Worm (Caenorhabditis elegans) whole organism, L4/young adult: ENCODE measurements around the gene F54F7.14.

Experiments used
- W03F9.2 ChIP-seq: fragments of 150-350 bp; optimal IDR thresholded peaks from 2 replicates; lab custom pipeline; 2014; ENCODE audit warnings: missing biosample characterization, missing genetic modification characterization
- dao-5 ChIP-seq: sonication (generic microtip); optimal IDR thresholded peaks from 2 replicates; lab custom pipeline; 2016; ENCODE audit warnings: missing genotype, missing genetic modification characterization, moderate library complexity, missing compliant biosample characterization
- him-1 ChIP-seq: sonication (generic microtip); optimal IDR thresholded peaks from 2 replicates; lab custom pipeline; 2016; ENCODE audit warnings: missing genotype, missing genetic modification reagents, missing genetic modification characterization, missing compliant biosample characterization

F54F7.14 gene

DNA sequence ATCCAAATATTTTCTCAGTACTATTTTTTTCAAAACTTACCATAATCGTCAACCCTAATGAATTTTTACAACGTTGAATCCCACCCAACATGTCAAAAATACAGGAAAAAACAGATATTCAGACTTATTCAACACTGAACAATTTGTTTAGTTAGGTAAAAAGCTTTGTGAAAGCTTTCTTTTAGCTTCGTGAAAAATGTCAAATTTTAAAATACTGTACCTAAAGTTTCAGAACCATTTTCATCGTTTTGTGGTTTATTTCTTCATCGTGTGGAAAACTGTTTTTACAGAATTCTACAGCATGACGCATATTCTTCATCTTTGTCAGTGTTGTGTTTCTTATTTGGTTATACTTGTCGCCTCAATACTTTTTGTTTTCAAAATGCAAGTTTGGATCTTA, at the start of gene F54F7.14:
TSS of gene F54F7.14 (plus strand) at position 301 of the 400 bp plus-strand sequence.
- TF ChIP-seq him-1 (no peak), dao-5 (tag; lab: Kevin White, UChicago) (no peak), W03F9.2 (tag; lab: Kevin White, UChicago) (no peak)

DNA sequence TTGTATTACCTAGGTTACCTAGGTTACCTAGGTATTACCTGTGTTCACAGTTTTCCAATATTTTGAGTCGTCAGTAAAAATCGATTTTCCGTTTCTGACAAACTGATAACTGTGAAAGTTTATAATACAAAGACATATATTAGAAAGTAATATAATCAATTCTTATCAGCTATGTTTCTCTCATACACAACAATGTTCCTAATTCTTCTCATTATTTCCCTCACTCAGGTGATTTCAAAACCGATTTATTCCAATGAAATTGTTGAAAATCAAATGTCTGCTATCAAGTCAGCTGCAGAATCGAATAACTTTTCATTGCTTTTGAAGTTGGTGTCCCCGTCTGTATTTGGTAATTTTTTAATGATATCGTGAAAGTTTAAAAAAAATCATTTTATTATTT, 46.6 kb upstream of the F54F7.14 start, which contains the start of gene C34E11.4:
TSS of gene C34E11.4 (plus strand) at position 154 of the 400 bp plus-strand sequence.
- TF ChIP-seq dao-5 (tag; lab: Kevin White, UChicago) = no peak
- TF ChIP-seq him-1 = no peak
- TF ChIP-seq W03F9.2 (tag; lab: Kevin White, UChicago) = no peak

DNA sequence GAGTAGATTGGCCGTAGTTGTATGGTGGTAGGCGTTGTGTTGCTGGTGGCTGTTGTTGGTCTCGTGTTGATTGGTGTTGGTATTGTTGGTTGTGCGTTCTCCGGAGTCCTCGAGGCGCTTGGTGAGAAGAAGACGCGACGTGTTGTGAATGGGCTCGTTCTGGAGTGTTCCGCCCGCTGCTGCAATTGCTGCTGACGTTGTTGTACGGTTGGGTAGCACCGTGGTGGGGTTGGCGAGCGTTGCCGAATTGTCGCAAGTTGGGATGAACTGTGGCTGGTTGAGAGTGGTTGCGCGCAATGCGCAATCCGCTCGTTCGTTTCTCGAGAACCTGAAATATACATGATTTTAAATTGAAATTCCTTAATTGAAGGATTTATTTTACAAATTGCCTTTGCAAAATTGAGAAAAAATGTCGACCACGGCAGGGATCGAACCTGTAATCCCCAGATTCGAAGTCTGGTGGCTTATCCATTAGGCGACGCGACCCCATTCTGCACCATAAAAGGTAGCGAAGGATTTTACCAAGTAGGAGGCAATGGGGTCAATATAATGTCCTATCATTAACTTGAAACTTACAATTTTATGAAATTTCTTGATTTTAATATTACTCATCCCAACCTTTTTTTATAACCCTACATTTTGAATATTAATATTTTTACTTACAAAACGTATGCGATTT, 44.4 kb upstream of the F54F7.14 start:
- TF ChIP-seq W03F9.2 (tag; lab: Kevin White, UChicago) = no peak
- no peak for TF ChIP-seq dao-5 (tag; lab: Kevin White, UChicago)

DNA sequence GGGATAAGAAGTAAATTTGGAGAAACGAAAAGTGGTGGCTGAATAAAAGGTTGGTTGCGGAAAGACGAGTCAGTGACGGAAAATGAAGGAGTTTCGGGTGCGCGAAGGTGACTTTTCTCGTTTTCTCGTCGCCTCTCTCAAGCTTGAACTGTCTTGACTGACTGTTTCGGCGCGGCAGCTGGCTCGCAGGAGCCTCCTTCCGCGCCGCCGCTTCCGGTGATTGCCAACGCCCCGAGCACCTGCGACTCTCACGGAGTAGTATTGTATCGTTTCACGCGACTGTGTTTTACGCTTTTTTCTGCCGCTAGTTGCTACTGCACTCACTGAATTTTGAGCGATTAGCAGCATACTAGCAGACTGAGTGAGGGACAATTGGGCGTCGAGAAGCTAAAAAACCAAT, 36.0 kb upstream of the F54F7.14 start, which contains the start of gene C34E11.2:
TSS of gene C34E11.2 (minus strand) at position 84 of the 400 bp plus-strand sequence.
- TF ChIP-seq him-1 (no peak), W03F9.2 (tag; lab: Kevin White, UChicago) (no peak), dao-5 (tag; lab: Kevin White, UChicago) (no peak)

DNA sequence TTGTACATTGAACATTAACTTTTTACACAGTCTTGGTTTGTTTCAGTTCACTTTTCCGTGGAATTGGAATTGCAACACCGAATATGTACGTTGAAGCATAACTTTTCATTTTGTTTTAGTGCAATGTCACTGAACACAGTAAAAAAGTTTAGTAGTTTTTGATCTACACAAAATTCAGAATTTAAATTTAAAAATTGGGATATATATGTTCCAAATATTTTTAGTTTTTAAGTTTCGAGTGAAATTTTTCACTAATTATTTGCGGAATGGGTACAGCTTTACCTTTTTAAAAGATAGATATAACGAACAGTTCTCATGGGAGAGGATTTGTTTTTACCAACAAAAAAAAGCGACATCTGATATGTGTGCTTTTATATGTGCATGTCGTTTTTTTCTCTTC, 33.8 kb upstream of the F54F7.14 start:
- TF ChIP-seq him-1 = no peak
- no peak for TF ChIP-seq dao-5 (tag; lab: Kevin White, UChicago)
- TF ChIP-seq W03F9.2 (tag; lab: Kevin White, UChicago) = no peak

DNA sequence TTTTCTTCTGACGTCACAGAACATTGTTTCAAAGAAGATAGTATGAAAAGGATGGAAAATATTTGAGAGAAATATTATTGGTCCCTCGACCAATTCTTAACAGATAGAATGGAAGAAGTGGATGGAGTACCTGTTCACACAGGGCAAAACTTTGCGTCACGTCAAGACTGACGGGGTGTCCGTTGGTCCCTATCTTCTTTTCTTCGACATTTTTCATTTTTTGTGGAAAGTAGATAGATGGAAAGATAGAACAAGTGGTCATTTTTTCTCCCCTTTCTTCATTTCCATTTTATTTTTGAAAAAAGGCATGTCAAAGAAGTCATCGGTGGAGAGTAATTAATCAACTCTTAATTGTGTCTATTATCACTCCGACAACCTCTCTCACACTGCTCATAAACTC, 32.0 kb upstream of the F54F7.14 start:
- TF ChIP-seq dao-5 (tag; lab: Kevin White, UChicago) (no peak), him-1 (no peak), W03F9.2 (tag; lab: Kevin White, UChicago) (no peak)

DNA sequence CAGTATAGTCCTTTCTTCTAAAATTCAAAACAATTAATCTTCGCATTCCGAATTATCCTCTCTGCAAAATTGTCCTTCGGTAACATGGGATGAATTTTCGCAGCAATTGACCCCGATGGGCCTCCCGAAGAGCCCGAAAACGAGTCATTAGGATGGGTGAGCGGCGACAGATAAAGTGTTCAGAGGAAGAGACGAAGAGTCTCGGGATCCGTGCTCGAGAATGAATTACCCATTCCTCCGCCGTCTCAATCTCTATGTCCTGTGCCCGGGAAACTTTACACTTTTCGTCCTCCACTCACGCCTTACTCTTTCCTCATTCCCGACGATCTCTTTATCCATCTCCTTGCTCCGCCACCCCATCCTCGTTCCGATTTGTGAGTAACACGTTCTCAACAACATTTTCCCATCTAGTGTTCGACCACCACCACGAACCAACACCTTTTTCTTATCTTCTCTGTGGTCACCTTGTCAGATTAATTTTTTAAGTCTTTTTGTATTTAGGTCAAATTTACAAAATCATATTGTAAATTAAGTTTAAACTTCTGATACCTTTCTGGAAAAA, 29.4 kb upstream of the F54F7.14 start:
- TF ChIP-seq dao-5 (tag; lab: Kevin White, UChicago) = no peak
- no peak for TF ChIP-seq him-1
- no peak for TF ChIP-seq W03F9.2 (tag; lab: Kevin White, UChicago)

DNA sequence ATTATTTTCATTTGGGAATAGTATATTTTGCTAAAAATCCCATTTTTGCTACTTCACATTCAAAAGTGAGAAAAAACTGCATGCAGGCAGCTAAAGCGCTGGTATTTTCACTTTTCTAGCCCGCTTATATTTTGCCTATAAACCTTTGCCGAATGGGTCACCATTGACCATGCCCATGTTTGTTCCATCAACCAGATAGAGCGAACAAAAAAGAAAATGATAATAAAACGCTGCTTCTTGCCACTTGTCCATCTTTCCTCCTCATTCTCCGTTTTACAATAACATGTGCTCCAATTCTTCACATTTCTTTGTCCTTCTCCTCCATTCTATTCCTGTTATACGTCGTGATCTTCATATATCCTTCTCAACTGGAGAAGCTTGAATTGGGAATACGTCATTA, 27.0 kb upstream of the F54F7.14 start, which contains the start of gene tag-241:
TSS of gene tag-241 (plus strand) at position 301 of the 400 bp plus-strand sequence.
- TF ChIP-seq him-1 (no peak), W03F9.2 (tag; lab: Kevin White, UChicago) (no peak), dao-5 (tag; lab: Kevin White, UChicago) (no peak)

DNA sequence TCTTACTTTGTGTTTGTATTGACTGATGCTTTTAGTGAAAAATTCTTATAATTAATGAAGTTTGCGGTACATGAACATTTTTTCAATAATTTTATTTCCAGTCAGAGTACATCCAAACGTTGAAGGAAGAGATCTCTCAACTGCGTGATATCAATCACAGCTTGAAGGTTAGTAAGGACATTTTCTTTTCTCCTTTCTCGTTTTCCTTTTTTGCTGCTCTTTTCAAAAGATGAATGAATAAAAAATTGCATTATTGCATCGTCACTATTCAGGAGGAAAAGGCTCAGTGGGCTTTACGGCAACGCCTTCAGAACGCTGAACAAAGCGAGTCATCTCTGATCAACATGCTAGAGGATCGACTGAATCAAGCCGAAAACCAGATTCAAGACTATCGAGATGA, 23.8 kb upstream of the F54F7.14 start:
- no peak for TF ChIP-seq W03F9.2 (tag; lab: Kevin White, UChicago)
- no peak for TF ChIP-seq him-1
- no peak for TF ChIP-seq dao-5 (tag; lab: Kevin White, UChicago)

DNA sequence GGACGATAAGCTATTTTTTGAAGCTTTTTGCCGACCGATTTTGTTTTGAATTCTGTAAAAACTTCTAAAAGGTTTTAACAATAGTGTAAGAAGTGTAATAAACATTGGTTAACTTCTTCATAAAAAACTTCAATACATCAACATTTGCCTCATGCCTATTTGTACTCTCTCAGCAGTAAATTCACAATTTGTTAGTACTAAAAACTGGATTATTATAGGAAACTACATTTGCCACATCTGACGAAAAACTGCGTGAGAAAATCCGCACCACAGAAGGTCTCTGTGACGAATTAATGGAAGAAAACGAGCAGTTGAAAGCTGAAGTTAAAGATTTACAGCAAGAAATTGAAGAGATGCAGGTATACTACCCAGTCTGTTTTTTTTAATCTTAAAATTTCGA, 23.1 kb upstream of the F54F7.14 start:
- no peak for TF ChIP-seq W03F9.2 (tag; lab: Kevin White, UChicago)
- no peak for TF ChIP-seq dao-5 (tag; lab: Kevin White, UChicago)
- no peak for TF ChIP-seq him-1

DNA sequence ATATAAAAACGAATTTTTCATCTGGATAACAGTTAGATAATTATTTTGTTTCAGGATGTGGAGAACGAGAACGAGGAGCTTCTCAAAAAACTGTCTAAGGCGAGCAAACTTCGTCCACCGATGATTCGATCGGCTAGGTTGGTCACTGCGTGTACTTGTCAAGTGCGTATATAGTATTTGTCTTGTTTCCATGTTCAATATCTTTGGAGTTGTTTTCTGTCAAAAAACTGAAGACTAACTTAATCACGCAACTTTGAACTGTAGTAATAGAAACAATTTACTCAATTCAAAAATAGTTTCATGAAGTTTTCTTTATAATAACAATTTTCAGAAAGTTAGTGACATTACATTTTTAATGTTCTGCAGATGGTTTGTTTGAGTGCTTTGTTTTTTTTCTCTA, 22.0 kb upstream of the F54F7.14 start:
- TF ChIP-seq him-1 = no peak
- TF ChIP-seq dao-5 (tag; lab: Kevin White, UChicago) = no peak
- no peak for TF ChIP-seq W03F9.2 (tag; lab: Kevin White, UChicago)

DNA sequence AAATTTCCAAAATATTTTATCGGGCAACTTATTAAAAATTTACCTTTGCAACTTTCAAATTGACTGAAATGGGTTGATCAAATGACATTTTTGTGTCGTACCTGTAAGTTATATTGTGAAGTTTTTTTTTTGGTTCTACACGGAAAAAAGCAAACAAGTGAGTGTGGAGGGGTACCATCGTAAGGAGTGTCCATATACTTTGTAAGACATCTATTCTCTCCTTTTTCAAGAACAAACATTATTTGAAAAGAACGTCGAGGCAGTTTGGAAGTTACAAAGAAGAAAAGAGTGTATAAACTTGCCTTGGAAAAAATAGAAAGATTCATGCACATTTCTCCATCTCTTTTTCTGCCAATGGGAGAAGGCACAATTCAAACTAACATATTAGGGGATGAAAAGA, 13.3 kb upstream of the F54F7.14 start, which contains the start of gene taf-7.1:
TSS of gene taf-7.1 (minus strand) at position 101 of the 400 bp plus-strand sequence.
- TF ChIP-seq him-1 (no peak), W03F9.2 (tag; lab: Kevin White, UChicago) (no peak), dao-5 (tag; lab: Kevin White, UChicago) (no peak)

DNA sequence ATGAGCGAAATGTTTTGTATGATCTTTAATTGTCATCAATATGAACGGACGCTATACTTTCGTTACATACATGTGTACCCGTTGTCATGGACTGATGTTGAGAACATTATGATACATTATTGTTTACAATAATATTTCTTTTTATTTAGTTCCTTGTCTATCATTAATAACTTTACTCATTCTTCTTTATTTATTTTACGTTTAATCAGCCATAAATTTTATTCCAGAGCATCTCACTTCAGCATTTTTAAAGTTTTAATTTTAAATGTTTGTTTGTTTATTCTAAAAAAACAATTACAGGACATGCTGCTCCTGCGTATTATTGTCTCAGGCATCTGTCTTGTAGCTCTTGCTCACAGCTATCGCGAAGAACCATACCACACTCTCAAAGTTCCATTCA, 7.3 kb upstream of the F54F7.14 start, which contains the start of gene F54F7.2:
TSS of gene F54F7.2 (plus strand) at position 301 of the 400 bp plus-strand sequence.
- no peak for TF ChIP-seq him-1
- no peak for TF ChIP-seq W03F9.2 (tag; lab: Kevin White, UChicago)
- TF ChIP-seq dao-5 (tag; lab: Kevin White, UChicago) = no peak

DNA sequence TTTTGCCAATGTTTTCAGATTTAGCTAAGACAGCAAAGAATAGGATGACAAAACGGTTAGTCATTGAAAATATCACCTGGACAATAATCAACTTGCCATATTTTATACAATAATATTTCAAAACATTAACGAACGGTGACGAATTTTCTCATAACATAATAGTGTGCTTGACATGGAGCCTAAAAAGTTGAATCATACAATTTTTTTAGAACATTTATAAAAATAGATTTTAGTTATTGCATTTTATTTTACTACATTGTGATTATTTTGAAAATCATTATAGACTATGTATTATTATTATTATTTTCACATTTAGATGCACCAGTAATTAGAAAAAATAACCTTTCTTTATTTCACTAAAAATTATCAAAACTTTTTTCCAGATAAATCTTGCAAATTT, 2.1 kb upstream of the F54F7.14 start, which contains the start of gene F54F7.9:
TSS of gene F54F7.9 (minus strand) at position 101 of the 400 bp plus-strand sequence.
- TF ChIP-seq W03F9.2 (tag; lab: Kevin White, UChicago) (no peak), him-1 (no peak), dao-5 (tag; lab: Kevin White, UChicago) (no peak)
